Worm (Caenorhabditis elegans) whole organism, L2 larva: Measurements from ENCODE around the gene ndub-2.

Experiments
- aly-2 ChIP-seq: fragments of 150-350 bp; optimal IDR thresholded peaks from 2 replicates; lab custom pipeline; 2014; ENCODE audit warnings: missing biosample characterization, missing genetic modification characterization
- dmd-4 ChIP-seq: sonication (generic microtip); optimal IDR thresholded peaks from 2 replicates; lab custom pipeline; 2017; ENCODE audit warnings: missing biosample characterization, missing genetic modification characterization
- elt-1 ChIP-seq: fragments of 150-350 bp; optimal IDR thresholded peaks from 2 replicates; lab custom pipeline; 2014; ENCODE audit warnings: missing biosample characterization, missing genetic modification characterization
- gmeb-1 ChIP-seq: fragments of 150-350 bp; optimal IDR thresholded peaks from 2 replicates; lab custom pipeline; 2014; ENCODE audit warnings: missing biosample characterization, missing genetic modification characterization
- lin-39 ChIP-seq: fragments of 150-350 bp; optimal IDR thresholded peaks from 2 replicates; lab custom pipeline; 2014; ENCODE audit warnings: missing biosample characterization, missing genetic modification reagents, missing genetic modification characterization
- mdl-1 ChIP-seq, 2 experiments: fragments of 150-350 bp in 1 of 2; sonication (generic microtip) in 1 of 2; optimal IDR thresholded peaks; 2 replicates each; lab custom pipeline; 2017; ENCODE audit warnings: missing biosample characterization in 2 of 2, missing genetic modification characterization in 2 of 2
- nhr-11 ChIP-seq: fragments of 150-350 bp; optimal IDR thresholded peaks from 2 replicates; lab custom pipeline; 2014; ENCODE audit warnings: missing biosample characterization, missing genetic modification characterization
- nhr-6 ChIP-seq: fragments of 150-350 bp; optimal IDR thresholded peaks from 2 replicates; lab custom pipeline; 2014; ENCODE audit warnings: missing biosample characterization, missing genetic modification characterization
- snpc-4 ChIP-seq: fragments of 150-350 bp; optimal IDR thresholded peaks from 2 replicates; lab custom pipeline; 2014; ENCODE audit warnings: missing biosample characterization, missing genetic modification characterization
- zag-1 ChIP-seq: fragments of 150-350 bp; optimal IDR thresholded peaks from 2 replicates; lab custom pipeline; 2014; ENCODE audit warnings: missing biosample characterization, missing genetic modification characterization

DNA sequence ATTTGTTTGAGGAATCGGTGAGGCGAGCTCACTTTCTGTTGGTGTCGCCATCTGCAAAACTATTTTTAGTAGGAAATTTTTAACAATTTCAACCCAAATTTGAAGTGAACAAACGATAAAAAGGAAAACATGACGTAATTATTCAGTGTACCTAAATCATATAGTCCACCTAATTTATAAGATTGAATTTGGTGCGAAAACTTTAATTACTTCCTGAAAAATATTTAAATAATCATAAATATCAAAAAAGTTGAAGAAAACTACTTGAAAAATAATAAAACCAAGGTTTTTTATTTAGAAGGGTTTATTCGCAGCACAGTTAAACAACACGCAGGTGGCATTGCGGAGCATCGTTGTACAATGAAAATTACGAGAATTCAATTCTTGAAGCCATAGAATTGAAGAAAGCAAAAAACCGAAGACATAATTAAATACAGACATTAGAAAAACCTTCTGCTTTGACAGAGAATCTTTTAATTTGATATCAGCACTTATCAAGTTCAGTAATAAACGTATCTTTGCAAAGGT, 22.6 kb upstream of the ndub-2 start, which contains the start of gene tomm-40:
- TF ChIP-seq zag-1 (tag; lab: Kevin White, UChicago) (no peak), nhr-11 (tag; lab: Kevin White, UChicago) (no peak), lin-39 (no peak), nhr-6 (tag; lab: Kevin White, UChicago) (no peak), mdl-1 (tag; optimal IDR thresholded peaks at IDR 0.05; lab: Kevin White, UChicago) (no peak), elt-1 (tag; lab: Kevin White, UChicago) (no peak), snpc-4 (no peak), aly-2 (tag; lab: Kevin White, UChicago) (no peak), dmd-4 (no peak), gmeb-1 (tag; lab: Kevin White, UChicago) (no peak)
